Fruit fly (Drosophila melanogaster): Measurements from ENCODE around the gene Trs33.
A peak's percentile ranks its signal among the peaks of the same experiment; 100 is the strongest.

The Trs33 gene

DNA sequence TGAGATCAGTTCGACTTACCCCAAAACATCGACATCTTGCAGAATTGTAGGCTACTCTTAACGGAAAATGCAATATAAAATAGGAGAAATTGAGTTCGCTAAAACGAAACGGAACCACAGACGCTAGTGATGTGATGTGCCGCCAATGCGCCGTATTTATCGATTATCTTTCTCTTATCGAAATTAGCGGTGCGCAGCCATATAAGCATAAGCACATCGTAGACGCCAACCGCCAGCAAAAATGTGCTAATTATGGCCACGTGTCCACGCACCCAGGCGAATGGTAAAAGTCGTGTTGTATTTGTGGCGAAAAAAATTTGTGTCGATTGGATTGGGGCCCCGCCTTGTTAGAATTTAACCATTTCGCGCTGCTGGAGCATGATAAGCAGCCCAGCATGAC is 17.8 kb downstream of the Trs33 start, which contains the start of the genes Fkbp39 and Cyfip (continued):
- TF ChIP-seq bowl (GFP tag; IDR thresholded peaks at IDR 0.05), result no peak
- TF ChIP-seq CG17361 (GFP tag; IDR thresholded peaks at IDR 0.05), result no peak
- TF ChIP-seq Opbp (GFP tag; IDR thresholded peaks at IDR 0.05; ENCODE audit: partially characterized antibody), result peak; percentile 83
- peak; percentile 65 for TF ChIP-seq stwl (tag; optimal IDR thresholded peaks at IDR 0.05)
- peak; percentile 98 for TF ChIP-seq gfzf (GFP tag; optimal IDR thresholded peaks at IDR 0.05)
- peak; percentile 21 for TF ChIP-seq CG17359 (tag; optimal IDR thresholded peaks at IDR 0.05)
- peak; percentile 68 for TF ChIP-seq Adf1 (GFP tag; IDR thresholded peaks at IDR 0.05)
- TF ChIP-seq CG10979 (tag; optimal IDR thresholded peaks at IDR 0.05), result peak; percentile 21
- TF ChIP-seq tgo (GFP tag; IDR thresholded peaks at IDR 0.05), result no peak
- peak; percentile 83 for TF ChIP-seq phol (tag; optimal IDR thresholded peaks at IDR 0.05)
- TF ChIP-seq Six4 (GFP tag; optimal IDR thresholded peaks at IDR 0.05), result peak; percentile 36
- no peak for TF ChIP-seq Jarid2 (GFP tag; optimal IDR thresholded peaks at IDR 0.05)
- peak; percentile 40 for TF ChIP-seq CG13775 (GFP tag; optimal IDR thresholded peaks at IDR 0.05)
- TF ChIP-seq Hmx (GFP tag; optimal IDR thresholded peaks at IDR 0.05), result no peak
- no peak for TF ChIP-seq NC2α (GFP tag; optimal IDR thresholded peaks at IDR 0.05)
- no peak for TF ChIP-seq Poxn (GFP tag; IDR thresholded peaks at IDR 0.05)
- TF ChIP-seq ara (GFP tag; IDR thresholded peaks at IDR 0.05), result no peak
- no peak for TF ChIP-seq CG18476 (GFP tag; optimal IDR thresholded peaks at IDR 0.05)
- TF ChIP-seq CG14965 (GFP tag; optimal IDR thresholded peaks at IDR 0.05; ENCODE audit: borderline replicate concordance), result no peak
- peak; percentile 36 for TF ChIP-seq Meics (GFP tag; optimal IDR thresholded peaks at IDR 0.05)
- no peak for TF ChIP-seq tio (GFP tag; optimal IDR thresholded peaks at IDR 0.05)
- TF ChIP-seq CG31388 (GFP tag; optimal IDR thresholded peaks at IDR 0.05), result no peak
- no peak for TF ChIP-seq hkb (optimal IDR thresholded peaks at IDR 0.05)
- TF ChIP-seq hkb (GFP tag; IDR thresholded peaks at IDR 0.05), result 0 out of 2 replicates have a peak, but pooled peaks have one; percentile 13
- TF ChIP-seq cas (GFP tag; IDR thresholded peaks at IDR 0.05), result no peak; the same call in 1 of the 2 replicates
- TF ChIP-seq ind (GFP tag; optimal IDR thresholded peaks at IDR 0.05), result peak; percentile 25
- TF ChIP-seq E2f2 (GFP tag; IDR thresholded peaks at IDR 0.05), result peak; percentile 78
- no peak for TF ChIP-seq CG31365 (tag; optimal IDR thresholded peaks at IDR 0.05)
- no peak for TF ChIP-seq wek (GFP tag; optimal IDR thresholded peaks at IDR 0.05)
- TF ChIP-seq ATbp (GFP tag; optimal IDR thresholded peaks at IDR 0.05), result no peak
- no peak for TF ChIP-seq Deaf1 (tag; optimal IDR thresholded peaks at IDR 0.05)
- TF ChIP-seq ewg (GFP tag; optimal IDR thresholded peaks at IDR 0.05), result peak; percentile 96
- no peak for TF ChIP-seq CG12236 (GFP tag; optimal IDR thresholded peaks at IDR 0.05)
- no peak for TF ChIP-seq kay (GFP tag; optimal IDR thresholded peaks at IDR 0.05)
- TF ChIP-seq inv (GFP tag; IDR thresholded peaks at IDR 0.05; ENCODE audit: partially characterized antibody), result peak; percentile 59
- TF ChIP-seq hb (GFP tag; IDR thresholded peaks at IDR 0.05; ENCODE audit: partially characterized antibody), result peak; percentile 70; the same call in 1 of the 3 replicates
- TF ChIP-seq lilli (GFP tag; optimal IDR thresholded peaks at IDR 0.05), result peak; percentile 74
- peak; percentile 41 to 57 for TF ChIP-seq dpn (GFP tag; optimal IDR thresholded peaks at IDR 0.05)
- peak; percentile 38 for TF ChIP-seq CG9437 (GFP tag; optimal IDR thresholded peaks at IDR 0.05)
- peak; percentile 41; the same call in 1 of the 2 replicates for TF ChIP-seq NFAT (GFP tag; IDR thresholded peaks at IDR 0.05)
- TF ChIP-seq z (GFP tag; IDR thresholded peaks at IDR 0.05), result no peak
- TF ChIP-seq wor (GFP tag; IDR thresholded peaks at IDR 0.05), result no peak
- no peak for TF ChIP-seq CG16779 (GFP tag; IDR thresholded peaks at IDR 0.05)
- no peak for TF ChIP-seq Awh (GFP tag; IDR thresholded peaks at IDR 0.05)
- no peak for TF ChIP-seq abd-A (tag; optimal IDR thresholded peaks at IDR 0.05)
- TF ChIP-seq Camta (GFP tag; optimal IDR thresholded peaks at IDR 0.05), result no peak
- TF ChIP-seq tup (GFP tag; optimal IDR thresholded peaks at IDR 0.05), result no peak
- peak; percentile 97 for TF ChIP-seq dm (GFP tag; optimal IDR thresholded peaks at IDR 0.05)
- TF ChIP-seq tll (GFP tag; optimal IDR thresholded peaks at IDR 0.05), result peak in 1 of 2 experiments; percentile 11
- TF ChIP-seq CG10267 (tag; optimal IDR thresholded peaks at IDR 0.05), result peak; percentile 60
- peak; percentile 77; the same call in 1 of the 2 replicates for TF ChIP-seq amos (GFP tag; IDR thresholded peaks at IDR 0.05; ENCODE audit: partially characterized antibody)

Data from whole organism, embryonic.